Worm (Caenorhabditis elegans) whole organism, L4/young adult: Measurements from ENCODE around the gene C12D12.1.

ENCODE experiments used
- dao-5 ChIP-seq: sonication (generic microtip); optimal IDR thresholded peaks from 2 replicates; lab custom pipeline; 2016; ENCODE audit warnings: missing genotype, missing genetic modification characterization, moderate library complexity, missing compliant biosample characterization
- him-1 ChIP-seq: sonication (generic microtip); optimal IDR thresholded peaks from 2 replicates; lab custom pipeline; 2016; ENCODE audit warnings: missing genotype, missing genetic modification reagents, missing genetic modification characterization, missing compliant biosample characterization

- TF ChIP-seq dao-5 (tag; lab: Kevin White, UChicago) = no peak
- no peak for TF ChIP-seq him-1 (tag; lab: Kevin White, UChicago)
Measured at ce11 chrX:3518494-3518893, 19.4 kb downstream of the C12D12.1 start, which contains the start of gene npr-16.
